Fruit fly (Drosophila melanogaster) whole organism, embryonic: ENCODE measurements around the gene ND-30.

ENCODE experiments used
- CG10543 ChIP-seq: fragments of 200-800 bp; sonication (Bioruptor generic); optimal IDR thresholded peaks from 3 replicates; lab custom pipeline; 2017; ENCODE audit warnings: missing biosample characterization, mild to moderate bottlenecking, missing genetic modification characterization, moderate library complexity
- CG11085 ChIP-seq: fragments of 200-800 bp; sonication (Bioruptor generic); IDR thresholded peaks from 2 replicates; pipeline ENCODE4 v1.3.6; 2022; ENCODE audit warnings: missing biosample characterization, missing genetic modification characterization
- CG11398 ChIP-seq: fragments of 200-800 bp; sonication (Bioruptor generic); optimal IDR thresholded peaks from 2 replicates; lab custom pipeline; 2016; ENCODE audit warnings: missing biosample characterization, missing genetic modification characterization
- CG11504 ChIP-seq: fragments of 200-800 bp; sonication (Bioruptor generic); optimal IDR thresholded peaks from 3 replicates; lab custom pipeline; 2019; ENCODE audit warnings: missing biosample characterization, mild to moderate bottlenecking, missing genetic modification characterization, moderate library complexity
- CG11560 ChIP-seq: fragments of 200-800 bp; sonication (Bioruptor generic); IDR thresholded peaks from 3 replicates; pipeline ENCODE4 v1.3.6; 2022; ENCODE audit warnings: missing biosample characterization, missing genetic modification characterization
- CG14860 ChIP-seq: fragments of 200-800 bp; sonication (Bioruptor generic); IDR thresholded peaks from 3 replicates; pipeline ENCODE4 v1.3.6; 2022; ENCODE audit warnings: missing biosample characterization, missing genetic modification characterization; ENCODE audit not compliant: partially characterized antibody
- CG15601 ChIP-seq: fragments of 200-800 bp; sonication (Bioruptor generic); optimal IDR thresholded peaks from 3 replicates; lab custom pipeline; 2019; ENCODE audit warnings: missing biosample characterization, mild to moderate bottlenecking, missing genetic modification characterization, moderate library complexity
- CG1602 ChIP-seq: fragments of 200-800 bp; sonication (Bioruptor generic); optimal IDR thresholded peaks from 3 replicates; lab custom pipeline; 2016; ENCODE audit warnings: missing biosample characterization, missing genetic modification characterization
- CG1647 ChIP-seq: fragments of 200-800 bp; sonication (Bioruptor generic); optimal IDR thresholded peaks from 3 replicates; lab custom pipeline; 2016; ENCODE audit warnings: missing biosample characterization, missing genetic modification characterization
- CG17186 ChIP-seq: fragments of 200-800 bp; sonication (Bioruptor generic); optimal IDR thresholded peaks from 3 replicates; lab custom pipeline; 2017; ENCODE audit warnings: missing biosample characterization, missing genetic modification reagents, missing genetic modification characterization
- CG17829 ChIP-seq: fragments of 200-800 bp; optimal IDR thresholded peaks from 2 replicates; lab custom pipeline; 2019; ENCODE audit warnings: missing biosample characterization, mild to moderate bottlenecking, missing genetic modification characterization, moderate library complexity
- CG18619 ChIP-seq: fragments of 200-800 bp; sonication (Bioruptor generic); optimal IDR thresholded peaks from 3 replicates; lab custom pipeline; 2017; ENCODE audit warnings: missing biosample characterization, mild to moderate bottlenecking, missing genetic modification characterization
- CG2712 ChIP-seq: fragments of 200-800 bp; optimal IDR thresholded peaks from 3 replicates; lab custom pipeline; 2019; ENCODE audit warnings: missing biosample characterization, mild to moderate bottlenecking, missing genetic modification characterization, moderate library complexity
- CG31224 ChIP-seq: fragments of 200-800 bp; sonication (Bioruptor generic); IDR thresholded peaks from 2 replicates; pipeline ENCODE4 v1.3.6; 2022; ENCODE audit warnings: missing biosample characterization, missing genetic modification characterization
- CG33557 ChIP-seq: fragments of 200-800 bp; sonication (Bioruptor generic); optimal IDR thresholded peaks from 2 replicates; lab custom pipeline; 2019; ENCODE audit warnings: missing biosample characterization, mild to moderate bottlenecking, missing genetic modification characterization, moderate library complexity
- CG4404 ChIP-seq: fragments of 200-800 bp; sonication (Bioruptor generic); IDR thresholded peaks from 2 replicates; pipeline ENCODE4 v1.3.6; 2022; ENCODE audit warnings: missing biosample characterization, missing genetic modification characterization
- CG9215 ChIP-seq: fragments of 200-800 bp; sonication (Bioruptor generic); IDR thresholded peaks from 2 replicates; pipeline ENCODE4 v1.3.6; 2022; ENCODE audit warnings: missing biosample characterization, missing genetic modification characterization
- Dbx ChIP-seq: fragments of 200-800 bp; sonication (Bioruptor generic); IDR thresholded peaks from 3 replicates; pipeline ENCODE4 v1.3.6; 2022; ENCODE audit warnings: missing biosample characterization, missing genetic modification characterization
- Dek ChIP-seq: fragments of 200-800 bp; sonication (Bioruptor generic); optimal IDR thresholded peaks from 3 replicates; lab custom pipeline; 2019; ENCODE audit warnings: missing biosample characterization, mild to moderate bottlenecking, missing genetic modification characterization, moderate library complexity
- Dip3 ChIP-seq: fragments of 200-800 bp; sonication (Bioruptor generic); optimal IDR thresholded peaks from 3 replicates; lab custom pipeline; 2016; ENCODE audit warnings: missing biosample characterization, missing genetic modification characterization
- Doc2 ChIP-seq: fragments of 200-800 bp; sonication (Bioruptor generic); IDR thresholded peaks from 2 replicates; pipeline ENCODE4 v1.3.6; 2022; ENCODE audit warnings: missing biosample characterization, missing genetic modification characterization
- Doc3 ChIP-seq: fragments of 200-800 bp; sonication (Bioruptor generic); IDR thresholded peaks from 3 replicates; pipeline ENCODE4 v1.3.6; 2022; ENCODE audit warnings: missing biosample characterization, missing genetic modification characterization; ENCODE audit not compliant: partially characterized antibody
- Elba2 ChIP-seq: fragments of 200-800 bp; sonication (Bioruptor generic); optimal IDR thresholded peaks from 3 replicates; lab custom pipeline; 2016; ENCODE audit warnings: missing biosample characterization, missing genetic modification characterization
- Hand ChIP-seq: fragments of 200-800 bp; sonication (Bioruptor generic); optimal IDR thresholded peaks from 2 replicates; lab custom pipeline; 2017; ENCODE audit warnings: mild to moderate bottlenecking, missing biosample characterization, missing genetic modification reagents, missing genetic modification characterization
- HmgD ChIP-seq: fragments of 200-800 bp; sonication (Bioruptor generic); optimal IDR thresholded peaks from 3 replicates; lab custom pipeline; 2016; ENCODE audit warnings: missing biosample characterization, missing genetic modification characterization
- Jarid2 ChIP-seq: fragments of 200-800 bp; sonication (Bioruptor generic); optimal IDR thresholded peaks from 3 replicates; lab custom pipeline; 2017; ENCODE audit warnings: mild to moderate bottlenecking, missing biosample characterization, missing genetic modification reagents, missing genetic modification characterization
- Nf-YB ChIP-seq: fragments of 200-800 bp; sonication (Bioruptor generic); optimal IDR thresholded peaks from 3 replicates; lab custom pipeline; 2019; ENCODE audit warnings: missing biosample characterization, mild to moderate bottlenecking, missing genetic modification characterization, moderate library complexity
- Oaz ChIP-seq: fragments of 200-800 bp; sonication (Bioruptor generic); IDR thresholded peaks from 2 replicates; pipeline ENCODE4 v1.3.6; 2022; ENCODE audit warnings: missing biosample characterization, missing genetic modification characterization
- Optix ChIP-seq: fragments of 200-800 bp; sonication (Bioruptor generic); IDR thresholded peaks from 3 replicates; pipeline ENCODE4 v1.3.6; 2022; ENCODE audit warnings: missing biosample characterization, missing genetic modification characterization
- Rfx ChIP-seq: fragments of 200-800 bp; sonication (Bioruptor generic); IDR thresholded peaks from 2 replicates; pipeline ENCODE4 v1.3.6; 2022; ENCODE audit warnings: missing biosample characterization, missing genetic modification characterization
- Side ChIP-seq: fragments of 200-800 bp; sonication (Bioruptor generic); optimal IDR thresholded peaks from 2 replicates; lab custom pipeline; 2016; ENCODE audit warnings: missing biosample characterization, missing genetic modification characterization
- Sox102F ChIP-seq: fragments of 200-800 bp; sonication (Bioruptor generic); optimal IDR thresholded peaks from 2 replicates; lab custom pipeline; 2018; ENCODE audit warnings: missing biosample characterization, mild to moderate bottlenecking, missing genetic modification characterization, moderate library complexity
- Spps ChIP-seq: fragments of 200-800 bp; sonication (Bioruptor generic); optimal IDR thresholded peaks from 2 replicates; lab custom pipeline; 2018; ENCODE audit warnings: missing biosample characterization, mild to moderate bottlenecking, missing genetic modification characterization
- Xrp1 ChIP-seq: fragments of 200-800 bp; sonication (Bioruptor generic); IDR thresholded peaks from 2 replicates; pipeline ENCODE4 v1.3.6; 2022; ENCODE audit warnings: missing biosample characterization, missing genetic modification characterization
- ato ChIP-seq: fragments of 200-800 bp; sonication (Bioruptor generic); IDR thresholded peaks from 2 replicates; pipeline ENCODE4 v1.3.6; 2022; ENCODE audit warnings: missing biosample characterization, missing genetic modification characterization; ENCODE audit not compliant: partially characterized antibody
- bcd ChIP-seq: fragments of 200-800 bp; sonication (Bioruptor generic); optimal IDR thresholded peaks from 2 replicates; lab custom pipeline; 2017; ENCODE audit warnings: missing biosample characterization, mild to moderate bottlenecking, missing genetic modification characterization
- caup ChIP-seq: fragments of 200-800 bp; sonication (Bioruptor generic); optimal IDR thresholded peaks from 3 replicates; lab custom pipeline; 2017; ENCODE audit warnings: missing biosample characterization, mild to moderate bottlenecking, missing genetic modification characterization, moderate library complexity; ENCODE audit not compliant: severe bottlenecking
- ci ChIP-seq: fragments of 200-800 bp; sonication (Bioruptor generic); IDR thresholded peaks from 3 replicates; pipeline ENCODE4 v1.3.6; 2022; ENCODE audit warnings: missing biosample characterization, missing genetic modification characterization
- crp ChIP-seq, 2 experiments: fragments of 200-800 bp; sonication (Bioruptor generic); optimal IDR thresholded peaks; 2 replicates in 1 of 2; 3 replicates in 1 of 2; lab custom pipeline; 2017; ENCODE audit warnings: missing biosample characterization in 2 of 2, missing genetic modification characterization in 2 of 2, mild to moderate bottlenecking in 1 of 2, moderate library complexity in 1 of 2
- da ChIP-seq: fragments of 200-800 bp; sonication (Bioruptor generic); optimal IDR thresholded peaks from 2 replicates; lab custom pipeline; 2016; ENCODE audit warnings: missing biosample characterization, missing genetic modification characterization
- dpn ChIP-seq, 2 experiments: fragments of 200-800 bp; sonication (Bioruptor generic); optimal IDR thresholded peaks; 3 replicates each; lab custom pipeline; 2016; ENCODE audit warnings: missing biosample characterization in 2 of 2, missing genetic modification characterization in 2 of 2
- gfzf ChIP-seq: fragments of 200-800 bp; sonication (Bioruptor generic); optimal IDR thresholded peaks from 2 replicates; lab custom pipeline; 2016; ENCODE audit warnings: missing biosample characterization, mild to moderate bottlenecking, missing genetic modification characterization, moderate library complexity
- h ChIP-seq: fragments of >200 bp; optimal IDR thresholded peaks from 2 replicates; lab custom pipeline; 2017
- ken ChIP-seq: fragments of 200-800 bp; sonication (Bioruptor generic); IDR thresholded peaks from 3 replicates; pipeline ENCODE4 v1.3.6; 2022; ENCODE audit warnings: missing biosample characterization, missing genetic modification characterization
- kni ChIP-seq: fragments of 200-800 bp; sonication (Bioruptor generic); optimal IDR thresholded peaks from 3 replicates; lab custom pipeline; 2017; ENCODE audit warnings: mild to moderate bottlenecking, missing biosample characterization, missing genetic modification reagents, missing genetic modification characterization
- pb ChIP-seq: fragments of 200-800 bp; sonication (Bioruptor generic); optimal IDR thresholded peaks from 3 replicates; lab custom pipeline; 2016; ENCODE audit warnings: missing biosample characterization, missing genetic modification characterization
- pros ChIP-seq: fragments of 200-800 bp; sonication (Bioruptor generic); optimal IDR thresholded peaks from 3 replicates; lab custom pipeline; 2019; ENCODE audit warnings: missing biosample characterization, mild to moderate bottlenecking, missing genetic modification characterization, moderate library complexity
- pum ChIP-seq: fragments of 200-800 bp; sonication (Bioruptor generic); optimal IDR thresholded peaks from 2 replicates; lab custom pipeline; 2016; ENCODE audit warnings: missing biosample characterization, missing genetic modification characterization
- sens ChIP-seq: fragments of 200-800 bp; sonication (Bioruptor generic); peaks from one replicate; lab custom pipeline; 2016; ENCODE audit warnings: missing biosample characterization, missing genetic modification characterization
- slbo ChIP-seq: fragments of 200-800 bp; sonication (Bioruptor generic); IDR thresholded peaks from 2 replicates; pipeline ENCODE4 v1.3.6; 2022; ENCODE audit warnings: missing biosample characterization, missing genetic modification characterization
- tx ChIP-seq: fragments of 200-800 bp; sonication (Bioruptor generic); optimal IDR thresholded peaks from 2 replicates; lab custom pipeline; 2016; ENCODE audit warnings: missing biosample characterization, missing genetic modification characterization
- zen2 ChIP-seq: fragments of 200-800 bp; sonication (Bioruptor generic); IDR thresholded peaks from 3 replicates; pipeline ENCODE4 v1.3.6; 2022; ENCODE audit warnings: missing biosample characterization, missing genetic modification characterization; ENCODE audit not compliant: partially characterized antibody

The ND-30 gene

dm6 chr3L:3164951-3165350 is 5.6 kb upstream of the ND-30 start, which contains the start of gene CG32280 (continued):
- no peak for TF ChIP-seq CG11085 (GFP tag; lab: Robert Waterston, UW)
- TF ChIP-seq CG11398 (GFP tag; lab: Kevin White, UChicago) = peak; percentile 13
- TF ChIP-seq CG10543 (GFP tag; lab: Kevin White, UChicago) = peak; percentile 10
- no peak for TF ChIP-seq Doc2
- TF ChIP-seq CG14860 (GFP tag; lab: Robert Waterston, UW) = peak; percentile 82
- TF ChIP-seq gfzf (GFP tag; lab: Kevin White, UChicago) = peak; percentile 86
- no peak for TF ChIP-seq crp (GFP tag; optimal IDR thresholded peaks at IDR 0.05; lab: Kevin White, UChicago)
- TF ChIP-seq Sox102F (GFP tag; lab: Kevin White, UChicago) = no peak
- TF ChIP-seq Elba2 (GFP tag; lab: Kevin White, UChicago) = no peak
- no peak for TF ChIP-seq Jarid2 (GFP tag; lab: Kevin White, UChicago)
- no peak for TF ChIP-seq ken (GFP tag; lab: Robert Waterston, UW)
- TF ChIP-seq slbo (GFP tag; lab: Robert Waterston, UW) = peak; percentile 65
- TF ChIP-seq sens (GFP tag; lab: Kevin White, UChicago) = peak; percentile 91
- TF ChIP-seq Rfx (GFP tag; lab: Robert Waterston, UW) = peak; percentile 43; the same call in 1 of the 2 replicates
- no peak for TF ChIP-seq Dip3 (GFP tag; lab: Kevin White, UChicago)
- no peak for TF ChIP-seq Dek (tag; lab: Kevin White, UChicago)
- no peak for TF ChIP-seq CG1602
- TF ChIP-seq CG4404 (GFP tag; lab: Robert Waterston, UW) = no peak
- no peak for TF ChIP-seq CG11560
- TF ChIP-seq zen2 = peak; percentile 92
- peak; percentile 13 to 38 for TF ChIP-seq dpn (GFP tag; optimal IDR thresholded peaks at IDR 0.05; lab: Kevin White, UChicago)
- no peak for TF ChIP-seq Nf-YB (GFP tag; lab: Kevin White, UChicago)
- TF ChIP-seq Xrp1 (GFP tag; lab: Robert Waterston, UW) = 0 out of 2 replicates have a peak, but pooled peaks have one; percentile 5
- no peak for TF ChIP-seq Optix (GFP tag; lab: Robert Waterston, UW)
- TF ChIP-seq bcd = no peak
- no peak for TF ChIP-seq CG33557
- no peak for TF ChIP-seq CG1647 (GFP tag; lab: Kevin White, UChicago)
- TF ChIP-seq CG31224 (GFP tag; lab: Robert Waterston, UW) = no peak
- TF ChIP-seq CG17186 (GFP tag; lab: Kevin White, UChicago) = peak; percentile 4
- no peak for TF ChIP-seq CG9215 (GFP tag; lab: Robert Waterston, UW)
- peak; percentile 50 for TF ChIP-seq caup (GFP tag; lab: Kevin White, UChicago)
- peak; percentile 85 for TF ChIP-seq ato (GFP tag; lab: Robert Waterston, UW)
- TF ChIP-seq CG11504 (tag; lab: Kevin White, UChicago) = no peak
- no peak for TF ChIP-seq Oaz (GFP tag; lab: Robert Waterston, UW)
- no peak for TF ChIP-seq pros (GFP tag; lab: Kevin White, UChicago)
- TF ChIP-seq HmgD (GFP tag; lab: Kevin White, UChicago) = peak; percentile 68
- TF ChIP-seq Hand (GFP tag; lab: Kevin White, UChicago) = no peak
- no peak for TF ChIP-seq CG15601
- TF ChIP-seq Spps (tag; lab: Kevin White, UChicago) = no peak
- peak; percentile 68; the same call in 1 of the 3 replicates for TF ChIP-seq ci (GFP tag; lab: Robert Waterston, UW)
- no peak for TF ChIP-seq tx (GFP tag; lab: Kevin White, UChicago)
- peak; percentile 7 for TF ChIP-seq pb (GFP tag; lab: Kevin White, UChicago)
- TF ChIP-seq CG2712 (tag; lab: Kevin White, UChicago) = peak; percentile 49
- no peak for TF ChIP-seq da (GFP tag; lab: Kevin White, UChicago)
- TF ChIP-seq Dbx = no peak
- TF ChIP-seq Doc3 (GFP tag; lab: Robert Waterston, UW) = peak; percentile 74
- TF ChIP-seq CG18619 (GFP tag; lab: Kevin White, UChicago) = no peak
- no peak for TF ChIP-seq kni
- TF ChIP-seq pum (GFP tag; lab: Kevin White, UChicago) = peak; percentile 6
- TF ChIP-seq h = no peak
- TF ChIP-seq Side = no peak
- TF ChIP-seq CG17829 (tag; lab: Kevin White, UChicago) = peak; percentile 33
